Worm (Caenorhabditis elegans) whole organism, L4/young adult: ENCODE data around the gene wdr-31.

Experiments used
- dao-5 ChIP-seq: sonication (generic microtip); optimal IDR thresholded peaks from 2 replicates; lab custom pipeline; 2016; ENCODE audit warnings: missing genotype, missing genetic modification characterization, moderate library complexity, missing compliant biosample characterization
- him-1 ChIP-seq: sonication (generic microtip); optimal IDR thresholded peaks from 2 replicates; lab custom pipeline; 2016; ENCODE audit warnings: missing genotype, missing genetic modification reagents, missing genetic modification characterization, missing compliant biosample characterization

DNA sequence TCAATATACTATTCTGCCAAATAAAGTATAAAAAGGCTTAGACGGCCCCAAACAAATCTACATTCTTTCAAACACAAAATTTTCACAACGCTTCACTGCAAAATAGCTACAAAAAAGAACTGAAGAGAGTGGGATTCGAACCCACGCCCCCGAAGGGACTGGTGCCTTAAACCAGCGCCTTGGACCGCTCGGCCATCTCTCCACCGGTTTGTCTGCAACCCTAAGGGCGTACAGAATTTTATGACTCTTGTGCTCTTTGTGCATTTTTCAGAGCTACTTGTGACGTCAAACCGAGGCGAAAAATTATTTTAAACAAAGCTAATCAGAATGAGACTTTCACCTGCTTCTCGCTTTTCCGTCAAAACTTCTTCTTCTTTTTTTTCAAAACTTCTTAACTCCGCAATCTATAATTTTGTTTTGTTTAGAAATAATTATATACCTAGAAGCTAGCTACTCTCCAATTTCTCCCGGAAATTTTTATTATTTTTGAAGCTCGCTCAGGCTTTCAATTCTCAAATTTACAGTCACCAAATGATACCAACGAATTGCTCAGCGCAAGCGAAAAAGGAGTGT, 1.1 kb upstream of the wdr-31 start, which contains the start of gene T05A8.8:
- no peak for TF ChIP-seq him-1 (tag; lab: Kevin White, UChicago)
- TF ChIP-seq dao-5 (tag; lab: Kevin White, UChicago) = no peak
